Fruit fly (Drosophila melanogaster): ENCODE results near the gene CG43061.

The CG43061 gene

DNA sequence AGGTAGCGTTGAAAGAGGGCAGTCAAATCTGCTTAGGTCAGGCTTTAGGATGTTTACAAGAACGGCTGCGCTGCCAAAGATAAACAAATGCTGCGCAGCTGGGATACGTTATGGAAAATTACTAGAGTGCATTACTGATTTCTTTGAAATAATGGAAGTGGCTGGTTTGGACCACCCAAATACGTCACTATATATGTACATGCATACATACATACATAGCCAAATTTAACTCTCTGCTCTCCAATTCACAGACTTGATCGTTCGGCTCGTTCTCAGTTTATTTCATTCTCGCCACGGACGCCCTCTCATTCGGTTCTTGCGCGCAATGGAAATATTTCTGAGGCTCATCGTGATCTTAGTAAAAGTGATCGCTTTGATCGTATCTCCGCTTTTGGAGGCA, 44.4 kb downstream of the CG43061 start, which contains the start of gene CG7900:
CG7900 (plus strand) TSS at position 301 of the 400 bp plus-strand sequence.
- TF ChIP-seq Sox102F (GFP tag; optimal IDR thresholded peaks at IDR 0.05) (peak; percentile 5), Eip78C (GFP tag) (peak; percentile 13)
